Fruit fly (Drosophila melanogaster) whole organism: ENCODE measurements around the gene Taf4.

ENCODE experiments used
- CG8478 ChIP-seq: fragments of >200 bp; optimal IDR thresholded peaks from 2 replicates; lab custom pipeline; 2018; ENCODE audit warnings: inconsistent platforms
- Dll ChIP-seq: fragments of >200 bp; optimal IDR thresholded peaks from 2 replicates; lab custom pipeline; 2017
- EcR ChIP-seq, 2 experiments: fragments of >200 bp; optimal IDR thresholded peaks; 2 replicates each; lab custom pipeline; 2017; ENCODE audit warnings: missing biosample characterization in 2 of 2, missing genetic modification characterization in 2 of 2, missing genetic modification reagents in 2 of 2
- pan ChIP-seq: fragments of >200 bp; optimal IDR thresholded peaks from 2 replicates; lab custom pipeline; 2017
- psq ChIP-seq: fragments of >200 bp; optimal IDR thresholded peaks from 2 replicates; lab custom pipeline; 2017
- usp ChIP-seq: fragments of >200 bp; optimal IDR thresholded peaks from 2 replicates; lab custom pipeline; 2017; ENCODE audit warnings: missing biosample characterization, missing genetic modification characterization, mixed read lengths

DNA sequence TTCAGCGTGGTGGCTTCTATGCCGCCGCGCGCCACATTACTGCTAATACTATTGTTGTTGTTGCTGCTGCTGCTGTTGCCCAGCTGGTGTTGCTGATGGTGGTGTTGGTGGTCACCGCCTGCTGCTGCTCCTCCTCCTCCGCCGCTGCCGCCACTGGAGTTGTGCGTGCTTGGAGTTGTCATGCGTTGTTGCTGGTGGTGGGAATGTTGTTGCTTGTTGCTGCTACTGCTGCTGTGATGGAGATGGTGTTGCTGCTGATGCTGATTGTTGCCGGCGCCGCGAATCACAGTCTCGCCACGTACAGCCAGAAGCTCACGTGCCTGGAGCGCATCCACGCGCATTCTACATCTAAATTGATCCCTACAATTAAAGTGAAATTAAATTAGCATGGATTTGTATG is 28.5 kb downstream of the Taf4 start:
- TF ChIP-seq EcR (GFP tag; optimal IDR thresholded peaks at IDR 0.05; lab: Kevin White, UChicago) = no peak
- no peak for TF ChIP-seq Dll
- no peak for TF ChIP-seq pan (lab: Kevin White, UChicago)
- no peak for TF ChIP-seq psq (lab: Kevin White, UChicago)
- TF ChIP-seq CG8478 (lab: Kevin White, UChicago) = no peak
- TF ChIP-seq usp = no peak
